Worm (Caenorhabditis elegans) whole organism, L3 larva: Measurements from ENCODE around the gene F11E6.11.

Experiments
- ceh-28 ChIP-seq: fragments of 150-350 bp; optimal IDR thresholded peaks from 2 replicates; lab custom pipeline; 2014; ENCODE audit warnings: missing biosample characterization, missing genetic modification reagents, missing genetic modification characterization
- daf-12 ChIP-seq: fragments of 150-350 bp; optimal IDR thresholded peaks from 2 replicates; lab custom pipeline; 2014; ENCODE audit warnings: missing biosample characterization, missing genetic modification reagents, missing genetic modification characterization
- nhr-12 ChIP-seq: fragments of 150-350 bp; optimal IDR thresholded peaks from 2 replicates; lab custom pipeline; 2014; ENCODE audit warnings: missing biosample characterization, missing genetic modification characterization
- nhr-25 ChIP-seq: sonication (generic microtip); optimal IDR thresholded peaks from 2 replicates; lab custom pipeline; 2017; ENCODE audit warnings: missing biosample characterization, missing genetic modification characterization

DNA sequence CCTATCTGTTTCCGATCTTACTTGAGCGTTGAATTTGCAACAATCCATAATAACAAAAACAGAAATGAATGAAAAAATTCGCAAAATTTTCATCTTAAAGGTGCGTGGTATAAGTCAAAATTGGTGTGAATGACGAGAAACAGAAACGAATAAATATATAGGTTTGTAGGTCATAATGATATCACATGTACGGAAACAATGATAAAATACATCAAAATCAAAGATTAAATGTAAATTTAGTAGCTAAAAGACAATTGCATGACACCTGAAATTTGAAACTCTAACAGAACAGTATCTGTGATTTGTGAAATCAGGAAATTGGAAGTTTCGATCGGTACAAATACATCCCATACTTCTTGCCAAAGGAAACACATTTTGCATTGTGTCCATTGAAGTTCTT lies 32.6 kb downstream of the F11E6.11 start, which contains the start of gene F11E6.9:
- TF ChIP-seq nhr-12 (no peak), daf-12 (tag; lab: Kevin White, UChicago) (no peak), nhr-25 (tag; lab: Kevin White, UChicago) (no peak), ceh-28 (tag; lab: Kevin White, UChicago) (no peak)
